Worm (Caenorhabditis elegans) whole organism, L3 larva: ENCODE measurements around the gene tat-4.

Source experiments
- R02D3.7 ChIP-seq: fragments of 150-350 bp; optimal IDR thresholded peaks from 2 replicates; lab custom pipeline; 2014; ENCODE audit warnings: missing biosample characterization, missing genetic modification characterization
- ZK546.5 ChIP-seq: sonication (generic microtip); optimal IDR thresholded peaks from 2 replicates; lab custom pipeline; 2017; ENCODE audit warnings: missing biosample characterization, missing genetic modification characterization
- aly-2 ChIP-seq: fragments of 150-350 bp; optimal IDR thresholded peaks from 2 replicates; lab custom pipeline; 2014; ENCODE audit warnings: missing biosample characterization, missing genetic modification characterization
- ceh-28 ChIP-seq: fragments of 150-350 bp; optimal IDR thresholded peaks from 2 replicates; lab custom pipeline; 2014; ENCODE audit warnings: missing biosample characterization, missing genetic modification reagents, missing genetic modification characterization
- ceh-82 ChIP-seq: fragments of 150-350 bp; optimal IDR thresholded peaks from 2 replicates; lab custom pipeline; 2014; ENCODE audit warnings: missing biosample characterization, missing genetic modification characterization
- ceh-9 ChIP-seq: sonication (generic microtip); optimal IDR thresholded peaks from 2 replicates; lab custom pipeline; 2018; ENCODE audit warnings: missing biosample characterization, missing genetic modification characterization
- egl-5 ChIP-seq: fragments of 150-350 bp; optimal IDR thresholded peaks from 2 replicates; lab custom pipeline; 2017; ENCODE audit warnings: missing biosample characterization, missing genetic modification reagents, missing genetic modification characterization, inconsistent platforms
- elt-1 ChIP-seq: fragments of 150-350 bp; optimal IDR thresholded peaks from 2 replicates; lab custom pipeline; 2014; ENCODE audit warnings: missing biosample characterization, missing genetic modification characterization
- elt-2 ChIP-seq: sonication (generic microtip); optimal IDR thresholded peaks from 2 replicates; lab custom pipeline; 2016; ENCODE audit warnings: missing genetic modification reagents, mild to moderate bottlenecking, missing genetic modification characterization, missing compliant biosample characterization
- eor-1 ChIP-seq, 2 experiments: fragments of 150-350 bp; optimal IDR thresholded peaks; 2 replicates each; lab custom pipeline; 2014 to 2018; ENCODE audit warnings: missing biosample characterization in 2 of 2, missing genetic modification characterization in 2 of 2
- fkh-10 ChIP-seq: sonication (generic microtip); optimal IDR thresholded peaks from 2 replicates; lab custom pipeline; 2017; ENCODE audit warnings: missing biosample characterization, missing genetic modification reagents, missing genetic modification characterization
- fkh-2 ChIP-seq: fragments of 150-350 bp; optimal IDR thresholded peaks from 2 replicates; lab custom pipeline; 2014; ENCODE audit warnings: missing biosample characterization, missing genetic modification reagents, missing genetic modification characterization
- hmg-11 ChIP-seq: sonication (generic microtip); optimal IDR thresholded peaks from 2 replicates; lab custom pipeline; 2016; ENCODE audit warnings: missing genetic modification characterization, missing compliant biosample characterization
- jun-1 ChIP-seq: fragments of 150-350 bp; optimal IDR thresholded peaks from 2 replicates; lab custom pipeline; 2014; ENCODE audit warnings: missing biosample characterization, missing genetic modification reagents, missing genetic modification characterization
- lin-15B ChIP-seq: fragments of 150-350 bp; optimal IDR thresholded peaks from 2 replicates; lab custom pipeline; 2014; ENCODE audit warnings: missing biosample characterization, missing genetic modification characterization
- lin-39 ChIP-seq: fragments of 150-350 bp; optimal IDR thresholded peaks from 2 replicates; lab custom pipeline; 2018; ENCODE audit warnings: missing biosample characterization, missing genetic modification reagents, missing genetic modification characterization
- lsy-12 ChIP-seq: sonication (generic microtip); optimal IDR thresholded peaks from 2 replicates; lab custom pipeline; 2016; ENCODE audit warnings: mild to moderate bottlenecking, missing genetic modification characterization, missing compliant biosample characterization
- mml-1 ChIP-seq: fragments of 150-350 bp; sonication (generic microtip); optimal IDR thresholded peaks from 3 replicates; lab custom pipeline; 2014; ENCODE audit warnings: missing biosample characterization, missing genetic modification characterization
- nfya-1 ChIP-seq: sonication (generic microtip); optimal IDR thresholded peaks from 2 replicates; lab custom pipeline; 2017; ENCODE audit warnings: missing genetic modification characterization, mild to moderate bottlenecking, missing compliant biosample characterization, antibody characterized with exemption, moderate library complexity; ENCODE audit not compliant: insufficient read depth
- nhr-11 ChIP-seq: fragments of 150-350 bp; optimal IDR thresholded peaks from 2 replicates; lab custom pipeline; 2014; ENCODE audit warnings: missing biosample characterization, missing genetic modification characterization
- nhr-12 ChIP-seq: fragments of 150-350 bp; optimal IDR thresholded peaks from 2 replicates; lab custom pipeline; 2014; ENCODE audit warnings: missing biosample characterization, missing genetic modification characterization
- nhr-23 ChIP-seq: fragments of 150-350 bp; optimal IDR thresholded peaks from 2 replicates; lab custom pipeline; 2014; ENCODE audit warnings: missing biosample characterization, missing genetic modification reagents, missing genetic modification characterization
- nhr-25 ChIP-seq: sonication (generic microtip); optimal IDR thresholded peaks from 2 replicates; lab custom pipeline; 2017; ENCODE audit warnings: missing biosample characterization, missing genetic modification characterization
- nhr-28 ChIP-seq: fragments of 150-350 bp; optimal IDR thresholded peaks from 2 replicates; lab custom pipeline; 2014; ENCODE audit warnings: missing biosample characterization, missing genetic modification characterization
- nhr-43 ChIP-seq: sonication (generic microtip); optimal IDR thresholded peaks from 2 replicates; lab custom pipeline; 2016; ENCODE audit warnings: mild to moderate bottlenecking, missing genetic modification characterization, missing compliant biosample characterization; ENCODE audit not compliant: poor library complexity, severe bottlenecking
- nhr-67 ChIP-seq: fragments of 150-350 bp; optimal IDR thresholded peaks from 2 replicates; lab custom pipeline; 2014; ENCODE audit warnings: missing biosample characterization, missing genetic modification characterization
- nhr-76 ChIP-seq: fragments of 150-350 bp; sonication (generic microtip); optimal IDR thresholded peaks from 5 replicates; lab custom pipeline; 2014; ENCODE audit warnings: missing biosample characterization, missing genetic modification characterization
- nhr-77 ChIP-seq: fragments of 150-350 bp; optimal IDR thresholded peaks from 2 replicates; lab custom pipeline; 2014; ENCODE audit warnings: missing biosample characterization, missing genetic modification characterization
- pha-4 ChIP-seq: fragments of 150-350 bp; optimal IDR thresholded peaks from 2 replicates; lab custom pipeline; 2014; ENCODE audit warnings: missing biosample characterization, missing genetic modification reagents, missing genetic modification characterization
- pqm-1 ChIP-seq: fragments of 150-350 bp; optimal IDR thresholded peaks from 2 replicates; lab custom pipeline; 2017; ENCODE audit warnings: missing biosample characterization, missing genetic modification characterization, inconsistent platforms
- sea-2 ChIP-seq: fragments of 150-350 bp; sonication (generic microtip); optimal IDR thresholded peaks from 4 replicates; lab custom pipeline; 2014; ENCODE audit warnings: missing biosample characterization, missing genetic modification reagents, missing genetic modification characterization
- skn-1 ChIP-seq: fragments of 150-350 bp; optimal IDR thresholded peaks from 2 replicates; lab custom pipeline; 2014; ENCODE audit warnings: missing biosample characterization, missing genetic modification characterization
- snpc-4 ChIP-seq: fragments of 150-350 bp; optimal IDR thresholded peaks from 2 replicates; lab custom pipeline; 2014; ENCODE audit warnings: missing biosample characterization, missing genetic modification characterization
- tbx-2 ChIP-seq: sonication (generic microtip); optimal IDR thresholded peaks from 2 replicates; lab custom pipeline; 2016; ENCODE audit warnings: mild to moderate bottlenecking, missing genetic modification characterization, missing compliant biosample characterization
- unc-62 ChIP-seq: fragments of 150-350 bp; sonication (generic microtip); optimal IDR thresholded peaks from 4 replicates; lab custom pipeline; 2014; ENCODE audit warnings: missing biosample characterization, missing genetic modification reagents, missing genetic modification characterization
- zag-1 ChIP-seq: fragments of 150-350 bp; optimal IDR thresholded peaks from 2 replicates; lab custom pipeline; 2014; ENCODE audit warnings: missing biosample characterization, missing genetic modification characterization
- ztf-11 ChIP-seq: fragments of 150-350 bp; optimal IDR thresholded peaks from 2 replicates; lab custom pipeline; 2014; ENCODE audit warnings: missing biosample characterization, missing genetic modification characterization
- ztf-4 ChIP-seq: fragments of 150-350 bp; optimal IDR thresholded peaks from 2 replicates; lab custom pipeline; 2014; ENCODE audit warnings: missing biosample characterization, missing genetic modification characterization

Gene tat-4

ce11 chrII:6250782-6251461, 6.8 kb upstream of the tat-4 start, which contains the start of gene phb-2 (continued):
- peak; percentile 79 for TF ChIP-seq snpc-4 (tag; lab: Kevin White, UChicago)
- no peak for TF ChIP-seq nhr-76
- TF ChIP-seq aly-2 (tag; lab: Kevin White, UChicago): no peak
- no peak for TF ChIP-seq unc-62
- no peak for TF ChIP-seq ceh-9 (tag; lab: Kevin White, UChicago)
- TF ChIP-seq egl-5 (tag; lab: Kevin White, UChicago): peak; percentile 89
- TF ChIP-seq mml-1: no peak
- no peak for TF ChIP-seq eor-1 (tag; optimal IDR thresholded peaks at IDR 0.05; lab: Kevin White, UChicago)
- peak; percentile 77 for TF ChIP-seq nhr-23
- TF ChIP-seq jun-1 (tag; lab: Kevin White, UChicago): peak; percentile 18
- no peak for TF ChIP-seq elt-1 (tag; lab: Kevin White, UChicago)

- no peak for TF ChIP-seq ceh-28 (tag; lab: Kevin White, UChicago)
- no peak for TF ChIP-seq nhr-76
- no peak for TF ChIP-seq nhr-11 (tag; lab: Kevin White, UChicago)
- TF ChIP-seq nhr-28: no peak
- TF ChIP-seq lin-39 (tag; lab: Kevin White, UChicago): peak; percentile 82
- no peak for TF ChIP-seq lsy-12 (tag; lab: Kevin White, UChicago)
- no peak for TF ChIP-seq nhr-67
- peak; percentile 19 for TF ChIP-seq tbx-2
- peak; percentile 18 for TF ChIP-seq nhr-25 (tag; lab: Kevin White, UChicago)
- TF ChIP-seq fkh-2 (tag; lab: Kevin White, UChicago): no peak
- peak; percentile 21 for TF ChIP-seq elt-2 (tag; lab: Kevin White, UChicago)
- peak; percentile 59 for TF ChIP-seq nhr-23
- no peak for TF ChIP-seq skn-1 (tag; lab: Kevin White, UChicago)
- peak; percentile 59 for TF ChIP-seq nfya-1 (tag; lab: Kevin White, UChicago)
- no peak for TF ChIP-seq zag-1 (tag; lab: Kevin White, UChicago)
- TF ChIP-seq ztf-4: no peak
- TF ChIP-seq nhr-43 (tag; lab: Kevin White, UChicago): peak; percentile 70
- peak; percentile 24 for TF ChIP-seq pqm-1
- peak; percentile 22 for TF ChIP-seq hmg-11 (tag; lab: Kevin White, UChicago)
- TF ChIP-seq pha-4: peak; percentile 85
- peak; percentile 2 for TF ChIP-seq lin-15B (tag; lab: Kevin White, UChicago)
These were observed 4.4 kb upstream of the tat-4 start for ce11 chrII:6248503-6248902.

ce11 chrII:6248029-6248428, 3.9 kb upstream of the tat-4 start:
- TF ChIP-seq tbx-2 (no peak), ztf-4 (no peak)
- TF ChIP-seq, all 47 proteins: peak for 0

ce11 chrII:6247011-6247410, 2.9 kb upstream of the tat-4 start, which contains the start of gene T24H7.2:
TSS of gene T24H7.2 (plus strand) at chrII:6247311.
- no peak for TF ChIP-seq snpc-4 (tag; lab: Kevin White, UChicago)
- no peak for TF ChIP-seq nhr-77 (tag; lab: Kevin White, UChicago)
- no peak for TF ChIP-seq eor-1 (tag; optimal IDR thresholded peaks at IDR 0.05; lab: Kevin White, UChicago)
- TF ChIP-seq R02D3.7: no peak
- no peak for TF ChIP-seq elt-2 (tag; lab: Kevin White, UChicago)
- TF ChIP-seq fkh-10 (GFP tag; lab: Kevin White, UChicago): no peak
- no peak for TF ChIP-seq nfya-1 (tag; lab: Kevin White, UChicago)
- TF ChIP-seq jun-1 (tag; lab: Kevin White, UChicago): no peak
- TF ChIP-seq nhr-25 (tag; lab: Kevin White, UChicago): no peak
- TF ChIP-seq ztf-11 (tag; lab: Kevin White, UChicago): no peak

ce11 chrII:6246054-6246453, 2.0 kb upstream of the tat-4 start, which contains the start of gene lelo-1:
TSS of gene lelo-1 (plus strand) at chrII:6246354.
- TF ChIP-seq ceh-82 (tag; lab: Kevin White, UChicago) (no peak), nhr-11 (tag; lab: Kevin White, UChicago) (no peak), nhr-43 (tag; lab: Kevin White, UChicago) (no peak), nhr-77 (tag; lab: Kevin White, UChicago) (no peak), nhr-12 (no peak), lin-15B (tag; lab: Kevin White, UChicago) (no peak), lin-39 (tag; lab: Kevin White, UChicago) (no peak), ZK546.5 (tag; lab: Kevin White, UChicago) (no peak), sea-2 (no peak), nhr-23 (no peak)
